Worm (Caenorhabditis elegans) whole organism, L2 larva: ENCODE results near the gene tmc-2.

Experiments
- C34F6.9 ChIP-seq: fragments of 150-350 bp; optimal IDR thresholded peaks from 2 replicates; lab custom pipeline; 2014; ENCODE audit warnings: missing biosample characterization, missing genetic modification characterization
- F13H6.1 ChIP-seq: sonication (generic microtip); optimal IDR thresholded peaks from 2 replicates; lab custom pipeline; 2016; ENCODE audit warnings: missing genetic modification characterization, missing compliant biosample characterization
- R02D3.7 ChIP-seq: fragments of 150-350 bp; optimal IDR thresholded peaks from 2 replicates; lab custom pipeline; 2014; ENCODE audit warnings: missing biosample characterization, missing genetic modification characterization
- Y55F3AM.14 ChIP-seq: fragments of 200-800 bp; sonication (Bioruptor generic); optimal IDR thresholded peaks from 2 replicates; lab custom pipeline; 2018; ENCODE audit warnings: mild to moderate bottlenecking, missing genetic modification characterization, missing compliant biosample characterization
- ZK546.5 ChIP-seq: sonication (generic microtip); optimal IDR thresholded peaks from 2 replicates; lab custom pipeline; 2017; ENCODE audit warnings: missing biosample characterization, missing genetic modification characterization
- alr-1 ChIP-seq: fragments of 150-350 bp; optimal IDR thresholded peaks from 2 replicates; lab custom pipeline; 2014; ENCODE audit warnings: missing biosample characterization, missing genetic modification characterization
- aly-2 ChIP-seq: fragments of 150-350 bp; optimal IDR thresholded peaks from 2 replicates; lab custom pipeline; 2014; ENCODE audit warnings: missing biosample characterization, missing genetic modification characterization
- blmp-1 ChIP-seq: sonication (generic microtip); optimal IDR thresholded peaks from 2 replicates; lab custom pipeline; 2017; ENCODE audit warnings: missing genetic modification characterization, mild to moderate bottlenecking, missing compliant biosample characterization, antibody characterized with exemption, moderate library complexity; ENCODE audit not compliant: insufficient read depth
- ceh-82 ChIP-seq: fragments of 150-350 bp; optimal IDR thresholded peaks from 2 replicates; lab custom pipeline; 2014; ENCODE audit warnings: missing biosample characterization, missing genetic modification characterization
- crh-2 ChIP-seq: sonication (generic microtip); optimal IDR thresholded peaks from 2 replicates; lab custom pipeline; 2017; ENCODE audit warnings: missing biosample characterization, missing genetic modification characterization
- dmd-4 ChIP-seq: sonication (generic microtip); optimal IDR thresholded peaks from 2 replicates; lab custom pipeline; 2017; ENCODE audit warnings: missing biosample characterization, missing genetic modification characterization
- egl-27 ChIP-seq: sonication (generic microtip); optimal IDR thresholded peaks from 3 replicates; lab custom pipeline; 2017; ENCODE audit warnings: missing biosample characterization, missing genetic modification reagents, missing genetic modification characterization
- elt-1 ChIP-seq: fragments of 150-350 bp; optimal IDR thresholded peaks from 2 replicates; lab custom pipeline; 2014; ENCODE audit warnings: missing biosample characterization, missing genetic modification characterization
- elt-3 ChIP-seq: sonication (generic microtip); optimal IDR thresholded peaks from 2 replicates; lab custom pipeline; 2017; ENCODE audit warnings: missing biosample characterization, missing genetic modification characterization
- fos-1 ChIP-seq: fragments of 150-350 bp; optimal IDR thresholded peaks from 2 replicates; lab custom pipeline; 2014; ENCODE audit warnings: missing biosample characterization, missing genetic modification characterization
- gmeb-1 ChIP-seq: fragments of 150-350 bp; optimal IDR thresholded peaks from 2 replicates; lab custom pipeline; 2014; ENCODE audit warnings: missing biosample characterization, missing genetic modification characterization
- lin-11 ChIP-seq: fragments of 150-350 bp; sonication (generic microtip); optimal IDR thresholded peaks from 2 replicates; lab custom pipeline; 2014; ENCODE audit warnings: missing biosample characterization, missing genetic modification characterization, inconsistent platforms, mixed read lengths
- lin-39 ChIP-seq: fragments of 150-350 bp; optimal IDR thresholded peaks from 2 replicates; lab custom pipeline; 2014; ENCODE audit warnings: missing biosample characterization, missing genetic modification reagents, missing genetic modification characterization
- lsy-2 ChIP-seq, 2 experiments: fragments of 150-350 bp in 1 of 2; sonication (generic microtip) in 1 of 2; optimal IDR thresholded peaks; 2 replicates each; lab custom pipeline; 2014 to 2017; ENCODE audit warnings: missing biosample characterization in 2 of 2, missing genetic modification characterization in 2 of 2
- mab-5 ChIP-seq: fragments of 150-350 bp; optimal IDR thresholded peaks from 2 replicates; lab custom pipeline; 2014; ENCODE audit warnings: missing biosample characterization, missing genetic modification characterization
- mbf-1 ChIP-seq: sonication (generic microtip); optimal IDR thresholded peaks from 2 replicates; lab custom pipeline; 2017; ENCODE audit warnings: missing biosample characterization, missing genetic modification characterization
- mdl-1 ChIP-seq, 2 experiments: fragments of 150-350 bp in 1 of 2; sonication (generic microtip) in 1 of 2; optimal IDR thresholded peaks; 2 replicates each; lab custom pipeline; 2017; ENCODE audit warnings: missing biosample characterization in 2 of 2, missing genetic modification characterization in 2 of 2
- nhr-129 ChIP-seq: fragments of 150-350 bp; optimal IDR thresholded peaks from 2 replicates; lab custom pipeline; 2014; ENCODE audit warnings: missing biosample characterization, missing genetic modification characterization
- nhr-23 ChIP-seq: fragments of 150-350 bp; optimal IDR thresholded peaks from 2 replicates; lab custom pipeline; 2014; ENCODE audit warnings: missing biosample characterization, missing genetic modification reagents, missing genetic modification characterization
- nhr-237 ChIP-seq: fragments of 150-350 bp; optimal IDR thresholded peaks from 2 replicates; lab custom pipeline; 2014; ENCODE audit warnings: missing biosample characterization, missing genetic modification characterization
- nhr-77 ChIP-seq: fragments of 150-350 bp; optimal IDR thresholded peaks from 2 replicates; lab custom pipeline; 2014; ENCODE audit warnings: missing biosample characterization, missing genetic modification characterization
- skn-1 ChIP-seq: sonication (generic microtip); optimal IDR thresholded peaks from 2 replicates; lab custom pipeline; 2017; ENCODE audit warnings: missing biosample characterization, missing genetic modification characterization
- sma-3 ChIP-seq: sonication (generic microtip); optimal IDR thresholded peaks from 2 replicates; lab custom pipeline; 2016; ENCODE audit warnings: missing genetic modification reagents, missing genetic modification characterization, missing compliant biosample characterization
- sma-9 ChIP-seq, 2 experiments: fragments of 150-350 bp in 1 of 2; sonication (generic microtip) in 1 of 2; optimal IDR thresholded peaks; 2 replicates each; lab custom pipeline; 2014 to 2016; ENCODE audit warnings: missing genetic modification characterization in 2 of 2, mild to moderate bottlenecking in 1 of 2, missing biosample characterization in 1 of 2, missing compliant biosample characterization in 1 of 2, missing genetic modification reagents in 1 of 2, moderate library complexity in 1 of 2
- unc-39 ChIP-seq: fragments of 150-350 bp; optimal IDR thresholded peaks from 2 replicates; lab custom pipeline; 2014; ENCODE audit warnings: missing biosample characterization, missing genetic modification characterization
- unc-62 ChIP-seq: fragments of 150-350 bp; optimal IDR thresholded peaks from 2 replicates; lab custom pipeline; 2014; ENCODE audit warnings: missing biosample characterization, missing genetic modification reagents, missing genetic modification characterization
- zag-1 ChIP-seq: fragments of 150-350 bp; optimal IDR thresholded peaks from 2 replicates; lab custom pipeline; 2014; ENCODE audit warnings: missing biosample characterization, missing genetic modification characterization
- ztf-1 ChIP-seq: fragments of 200-800 bp; sonication (Bioruptor generic); conservative IDR thresholded peaks from 2 replicates; pipeline ENCODE4 v1.3.6; 2022; ENCODE audit warnings: missing genetic modification characterization, missing compliant biosample characterization
- ztf-11 ChIP-seq: sonication (generic microtip); optimal IDR thresholded peaks from 2 replicates; lab custom pipeline; 2017; ENCODE audit warnings: missing biosample characterization, missing genetic modification characterization
- ztf-4 ChIP-seq: fragments of 150-350 bp; optimal IDR thresholded peaks from 2 replicates; lab custom pipeline; 2014; ENCODE audit warnings: missing biosample characterization, missing genetic modification characterization

Gene tmc-2

ce11 chrX:9303422-9303821 lies at the start of gene tmc-2:
Gene tmc-2 (plus strand): TSS chrX:9303722.
- TF ChIP-seq zag-1 (tag; lab: Kevin White, UChicago) (no peak), mab-5 (no peak)

ce11 chrX:9255993-9256392 lies 47.5 kb upstream of the tmc-2 start:
- TF ChIP-seq blmp-1 (tag; lab: Kevin White, UChicago) (no peak), skn-1 (no peak), nhr-77 (no peak), ZK546.5 (no peak), lin-39 (tag; lab: Kevin White, UChicago) (no peak), ztf-1 (GFP tag; lab: Robert Waterston, UW) (no peak), C34F6.9 (no peak), mbf-1 (tag; lab: Kevin White, UChicago) (no peak), nhr-129 (tag; lab: Kevin White, UChicago) (no peak), mdl-1 (tag; optimal IDR thresholded peaks at IDR 0.05; lab: Kevin White, UChicago) (no peak), unc-62 (no peak), elt-3 (tag; lab: Kevin White, UChicago) (no peak), egl-27 (tag; lab: Kevin White, UChicago) (no peak), ztf-11 (no peak)

ce11 chrX:9259552-9259951 lies 44.0 kb upstream of the tmc-2 start, which contains the start of gene F18G5.1:
Gene F18G5.1 (plus strand): TSS chrX:9259852.
- TF ChIP-seq alr-1 (tag; lab: Kevin White, UChicago) = no peak
- TF ChIP-seq F13H6.1 = no peak
- no peak for TF ChIP-seq nhr-77
- TF ChIP-seq unc-39 (tag; lab: Kevin White, UChicago) = no peak
- TF ChIP-seq R02D3.7 (tag; lab: Kevin White, UChicago) = no peak
- no peak for TF ChIP-seq dmd-4 (tag; lab: Kevin White, UChicago)
- no peak for TF ChIP-seq ceh-82 (tag; lab: Kevin White, UChicago)
- no peak for TF ChIP-seq lsy-2 (tag; optimal IDR thresholded peaks at IDR 0.05; lab: Kevin White, UChicago)
- TF ChIP-seq aly-2 (tag; lab: Kevin White, UChicago) = no peak
- TF ChIP-seq lin-11 (tag; lab: Kevin White, UChicago) = no peak
- no peak for TF ChIP-seq nhr-129 (tag; lab: Kevin White, UChicago)
- TF ChIP-seq crh-2 (tag; lab: Kevin White, UChicago) = no peak

ce11 chrX:9261626-9262189 lies 41.8 kb upstream of the tmc-2 start:
- no peak for TF ChIP-seq alr-1 (tag; lab: Kevin White, UChicago)

ce11 chrX:9264231-9264630 lies 39.3 kb upstream of the tmc-2 start, which contains the start of gene F18G5.6:
Gene F18G5.6 (minus strand): TSS chrX:9264331.
- TF ChIP-seq unc-39 (tag; lab: Kevin White, UChicago) (no peak), elt-1 (tag; lab: Kevin White, UChicago) (no peak), ztf-4 (tag; lab: Kevin White, UChicago) (no peak), ztf-11 (no peak), nhr-23 (no peak), crh-2 (tag; lab: Kevin White, UChicago) (no peak), skn-1 (no peak), ztf-1 (GFP tag; lab: Robert Waterston, UW) (no peak)

ce11 chrX:9264636-9265035 lies 38.9 kb upstream of the tmc-2 start:
- peak; percentile 55 for TF ChIP-seq crh-2 (tag; lab: Kevin White, UChicago)
- TF ChIP-seq sma-3 = peak; percentile 12
- TF ChIP-seq nhr-237 (tag; lab: Kevin White, UChicago) = no peak
- TF ChIP-seq ztf-1 (GFP tag; lab: Robert Waterston, UW) = no peak
- peak; percentile 77 for TF ChIP-seq fos-1
- TF ChIP-seq lsy-2 (tag; optimal IDR thresholded peaks at IDR 0.05; lab: Kevin White, UChicago) = peak in 1 of 2 experiments; percentile 41
- TF ChIP-seq F13H6.1 = peak; percentile 76
- peak in 1 of 2 experiments; percentile 46 for TF ChIP-seq mdl-1 (tag; optimal IDR thresholded peaks at IDR 0.05; lab: Kevin White, UChicago)
- TF ChIP-seq gmeb-1 (tag; lab: Kevin White, UChicago) = peak; percentile 30
- TF ChIP-seq blmp-1 (tag; lab: Kevin White, UChicago) = no peak
- no peak for TF ChIP-seq nhr-77
- peak; percentile 24 for TF ChIP-seq Y55F3AM.14 (GFP tag; lab: Kevin White, UChicago)
- peak; percentile 89 for TF ChIP-seq sma-9 (GFP tag; optimal IDR thresholded peaks at IDR 0.05; lab: Kevin White, UChicago)
- TF ChIP-seq sma-9 (tag; optimal IDR thresholded peaks at IDR 0.05; lab: Kevin White, UChicago) = no peak
- peak; percentile 29 for TF ChIP-seq nhr-129 (tag; lab: Kevin White, UChicago)
- TF ChIP-seq, all 48 proteins: peak for 10
